Fruit fly (Drosophila melanogaster) Kc167 (cell line): ENCODE data around the gene CG3342.

Source experiments
- h ChIP-seq: fragments of >200 bp; optimal IDR thresholded peaks from 3 replicates; lab custom pipeline; 2018; ENCODE audit warnings: missing external identifiers
- insv ChIP-seq: fragments of >200 bp; optimal IDR thresholded peaks from 3 replicates; lab custom pipeline; 2018; ENCODE audit warnings: missing external identifiers

dm6 chrX:6573799-6574198 lies 46.1 kb upstream of the CG3342 start:
- no peak for TF ChIP-seq insv (lab: Kevin White, UChicago)
- TF ChIP-seq h, result no peak
